Worm (Caenorhabditis elegans): ENCODE measurements around the gene puf-12.

- TF ChIP-seq pat-9 (tag; optimal IDR thresholded peaks at IDR 0.05) (no peak), ama-1 (optimal IDR thresholded peaks at IDR 0.05) (no peak), dve-1 (tag; optimal IDR thresholded peaks at IDR 0.05) (no peak), Y22D7AL.16 (tag; optimal IDR thresholded peaks at IDR 0.05) (no peak), sox-4 (tag; optimal IDR thresholded peaks at IDR 0.05) (no peak), lin-11 (tag; optimal IDR thresholded peaks at IDR 0.05) (no peak), C38D4.7 (GFP tag; optimal IDR thresholded peaks at IDR 0.05) (no peak), nhr-11 (tag; optimal IDR thresholded peaks at IDR 0.05) (no peak), ceh-18 (tag; optimal IDR thresholded peaks at IDR 0.05) (no peak), pha-4 (tag; optimal IDR thresholded peaks at IDR 0.05) (no peak), hlh-15 (tag; optimal IDR thresholded peaks at IDR 0.05) (no peak), ceh-9 (tag; optimal IDR thresholded peaks at IDR 0.05) (no peak), sdc-2 (tag; optimal IDR thresholded peaks at IDR 0.05) (no peak)
These were observed 44.0 kb downstream of the puf-12 start, which contains the start of gene F27E5.3 for ce11 chrII:10144092-10144491.

Data from whole organism, late embryonic.